Fruit fly (Drosophila melanogaster): ENCODE results near the gene CG32554.

DNA sequence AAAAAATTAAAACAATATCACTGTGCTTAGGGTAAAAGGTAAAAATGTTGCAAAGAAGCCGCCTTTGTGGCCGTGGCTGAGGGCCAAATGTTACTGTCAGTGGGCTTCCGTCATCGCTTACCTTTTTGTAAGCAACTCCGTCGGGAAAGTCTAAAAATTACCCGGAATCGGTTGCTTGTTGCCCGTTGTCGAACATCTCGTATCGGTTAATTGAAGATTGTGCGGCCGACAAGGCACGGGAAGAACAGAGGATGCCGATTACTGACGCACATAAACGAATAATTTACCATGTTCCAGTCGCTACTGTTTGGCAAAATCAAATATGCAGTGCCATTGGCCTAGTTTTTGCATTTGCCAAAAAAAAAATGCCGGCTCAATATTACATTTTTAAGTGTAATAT lies 3.5 kb upstream of the CG32554 start, which contains the start of gene Mco4:
- TF ChIP-seq CG11617 (GFP tag; optimal IDR thresholded peaks at IDR 0.05) = no peak
- TF ChIP-seq CG1620 (GFP tag; optimal IDR thresholded peaks at IDR 0.05) = no peak
- no peak for TF ChIP-seq Mnt (GFP tag; optimal IDR thresholded peaks at IDR 0.05)
- TF ChIP-seq Crg-1 (GFP tag; optimal IDR thresholded peaks at IDR 0.05) = no peak
- TF ChIP-seq pad (GFP tag; optimal IDR thresholded peaks at IDR 0.05) = no peak
- no peak for TF ChIP-seq toe (GFP tag; optimal IDR thresholded peaks at IDR 0.05)
